Worm (Caenorhabditis elegans) whole organism, L3 larva: ENCODE results near the gene rig-1.

ENCODE experiments used
- lin-15B ChIP-seq: fragments of 150-350 bp; optimal IDR thresholded peaks from 2 replicates; lab custom pipeline; 2014; ENCODE audit warnings: missing biosample characterization, missing genetic modification characterization
- mdl-1 ChIP-seq: fragments of 150-350 bp; optimal IDR thresholded peaks from 2 replicates; lab custom pipeline; 2014; ENCODE audit warnings: missing biosample characterization, missing genetic modification characterization
- pha-4 ChIP-seq: fragments of 150-350 bp; optimal IDR thresholded peaks from 2 replicates; lab custom pipeline; 2014; ENCODE audit warnings: missing biosample characterization, missing genetic modification reagents, missing genetic modification characterization

DNA sequence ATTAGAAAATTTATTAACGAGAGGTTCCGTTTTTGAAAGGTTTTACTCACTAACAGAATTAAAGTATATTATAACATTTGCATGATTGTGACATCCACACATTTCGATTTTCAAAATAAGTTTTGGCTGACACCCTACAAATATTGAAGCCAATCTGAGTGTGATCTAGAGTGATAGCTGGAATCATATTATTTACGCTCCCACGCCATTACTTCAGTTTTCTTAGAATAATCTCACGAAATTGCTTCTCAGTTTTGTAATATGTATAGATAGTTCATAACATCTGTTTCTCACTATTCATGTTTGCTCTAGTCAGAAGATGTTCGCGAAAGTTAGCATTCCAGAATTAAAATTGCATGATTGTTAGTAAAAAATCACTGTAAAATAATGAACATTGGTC, 48.1 kb upstream of the rig-1 start:
- TF ChIP-seq lin-15B (tag; lab: Kevin White, UChicago) (no peak), pha-4 (tag; lab: Kevin White, UChicago) (no peak), mdl-1 (tag; lab: Kevin White, UChicago) (no peak)
